Worm (Caenorhabditis elegans): ENCODE results near the gene F52E1.2.

Gene F52E1.2

ce11 chrV:8401267-8401666, 9.1 kb upstream of the F52E1.2 start:
- no peak for TF ChIP-seq lin-39 (tag; optimal IDR thresholded peaks at IDR 0.05)
- peak; percentile 20 for TF ChIP-seq nhr-21 (tag; optimal IDR thresholded peaks at IDR 0.05)
- no peak for TF ChIP-seq aly-2 (tag; optimal IDR thresholded peaks at IDR 0.05)
- TF ChIP-seq snpc-4 (tag; optimal IDR thresholded peaks at IDR 0.05) = no peak

DNA sequence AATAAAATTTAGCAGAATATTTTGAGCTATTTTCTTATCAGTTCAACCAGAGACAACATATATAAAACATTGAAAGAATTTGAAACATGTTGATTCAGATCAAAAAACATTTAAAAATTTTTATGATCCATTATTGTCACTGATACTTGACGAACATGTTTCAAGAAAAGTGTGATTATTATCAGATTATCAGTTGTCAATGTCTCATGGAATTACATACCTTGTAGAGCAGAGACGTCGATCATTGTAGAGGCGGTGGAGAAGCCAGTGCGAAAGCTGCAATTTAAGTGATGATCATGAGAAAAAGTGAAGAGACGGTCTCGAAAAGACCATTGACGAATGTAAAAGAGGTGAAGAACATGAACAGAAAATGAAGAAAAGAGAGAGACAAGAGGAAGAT, 8.0 kb upstream of the F52E1.2 start, which contains the start of gene F52E1.9:
Gene F52E1.9 (minus strand): TSS at position 278 of the 400 bp plus-strand sequence.
- TF ChIP-seq sma-9 (GFP tag; optimal IDR thresholded peaks at IDR 0.05) = peak; percentile 17
- no peak for TF ChIP-seq sma-9 (tag; optimal IDR thresholded peaks at IDR 0.05)
- TF ChIP-seq nhr-21 (tag; optimal IDR thresholded peaks at IDR 0.05) = no peak
- no peak for TF ChIP-seq ceh-16 (tag; optimal IDR thresholded peaks at IDR 0.05)
- TF ChIP-seq sem-4 (tag; optimal IDR thresholded peaks at IDR 0.05) = no peak
- peak; percentile 60 for TF ChIP-seq fos-1 (tag; optimal IDR thresholded peaks at IDR 0.05)

ce11 chrV:8403152-8403551, 7.2 kb upstream of the F52E1.2 start:
- TF ChIP-seq F13H6.1 (tag; optimal IDR thresholded peaks at IDR 0.05) = peak; percentile 60
- TF ChIP-seq nhr-21 (tag; optimal IDR thresholded peaks at IDR 0.05) = peak; percentile 2
- no peak for TF ChIP-seq ama-1 (optimal IDR thresholded peaks at IDR 0.05)
- no peak for TF ChIP-seq nhr-25 (tag; optimal IDR thresholded peaks at IDR 0.05)
- no peak for TF ChIP-seq lsy-2 (tag; optimal IDR thresholded peaks at IDR 0.05)

DNA sequence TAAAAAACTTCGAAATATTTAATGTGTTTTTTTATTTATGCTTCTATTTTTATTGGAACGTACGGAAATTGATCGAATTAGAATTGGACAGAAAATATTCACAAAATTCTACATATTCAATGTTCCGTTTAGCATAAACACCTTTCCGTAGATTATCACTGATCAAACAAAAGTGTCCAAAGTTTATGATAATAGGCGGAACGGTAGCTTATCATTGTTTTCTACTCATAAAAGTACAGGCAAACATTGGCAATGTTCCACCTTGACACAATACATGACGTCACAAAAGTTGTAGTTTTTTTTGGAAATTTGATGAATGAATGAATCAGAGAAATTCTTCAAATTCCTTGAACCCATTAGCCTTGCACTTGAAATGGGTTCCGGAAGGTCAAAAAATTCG, 6.5 kb upstream of the F52E1.2 start:
- TF ChIP-seq aly-2 (tag; optimal IDR thresholded peaks at IDR 0.05) = no peak
- no peak for TF ChIP-seq nhr-21 (tag; optimal IDR thresholded peaks at IDR 0.05)
- TF ChIP-seq fos-1 (tag; optimal IDR thresholded peaks at IDR 0.05) = peak; percentile 10
- no peak for TF ChIP-seq zag-1 (tag; optimal IDR thresholded peaks at IDR 0.05)
- no peak for TF ChIP-seq gmeb-1 (tag; optimal IDR thresholded peaks at IDR 0.05)
- TF ChIP-seq R02D3.7 (tag; optimal IDR thresholded peaks at IDR 0.05) = no peak
- TF ChIP-seq ZK546.5 (tag; optimal IDR thresholded peaks at IDR 0.05) = no peak
- no peak for TF ChIP-seq ztf-4 (tag; optimal IDR thresholded peaks at IDR 0.05)

ce11 chrV:8404339-8404738, 6.1 kb upstream of the F52E1.2 start:
- TF ChIP-seq sma-9 (GFP tag; optimal IDR thresholded peaks at IDR 0.05) (peak; percentile 24), sma-9 (tag; optimal IDR thresholded peaks at IDR 0.05) (no peak), F13H6.1 (tag; optimal IDR thresholded peaks at IDR 0.05) (no peak), blmp-1 (tag; optimal IDR thresholded peaks at IDR 0.05; ENCODE audit: insufficient read depth) (peak; percentile 15)

DNA sequence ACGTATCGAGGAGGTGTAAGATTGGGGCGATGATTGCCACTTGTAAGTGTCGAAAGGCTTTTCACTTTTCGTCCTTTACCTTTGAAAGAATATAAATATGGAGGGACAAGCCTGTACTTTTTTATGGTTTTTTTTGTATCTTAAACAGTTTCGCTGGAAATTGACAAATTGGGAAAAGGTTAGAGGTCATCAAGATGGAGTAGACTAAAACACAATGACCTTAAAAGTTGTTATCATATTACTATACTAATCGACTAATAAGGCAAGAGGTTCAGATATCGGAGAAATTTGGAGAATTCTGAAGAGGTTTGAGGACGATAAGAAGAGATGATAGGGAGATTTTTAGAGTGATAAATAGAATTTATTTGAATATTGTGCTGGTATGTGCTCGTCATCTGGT, 4.2 kb upstream of the F52E1.2 start:
- TF ChIP-seq nhr-25 (tag; optimal IDR thresholded peaks at IDR 0.05) = peak; percentile 24
- TF ChIP-seq Y55F3AM.14 (GFP tag; optimal IDR thresholded peaks at IDR 0.05) = no peak
- no peak for TF ChIP-seq unc-55 (GFP tag; optimal IDR thresholded peaks at IDR 0.05)

DNA sequence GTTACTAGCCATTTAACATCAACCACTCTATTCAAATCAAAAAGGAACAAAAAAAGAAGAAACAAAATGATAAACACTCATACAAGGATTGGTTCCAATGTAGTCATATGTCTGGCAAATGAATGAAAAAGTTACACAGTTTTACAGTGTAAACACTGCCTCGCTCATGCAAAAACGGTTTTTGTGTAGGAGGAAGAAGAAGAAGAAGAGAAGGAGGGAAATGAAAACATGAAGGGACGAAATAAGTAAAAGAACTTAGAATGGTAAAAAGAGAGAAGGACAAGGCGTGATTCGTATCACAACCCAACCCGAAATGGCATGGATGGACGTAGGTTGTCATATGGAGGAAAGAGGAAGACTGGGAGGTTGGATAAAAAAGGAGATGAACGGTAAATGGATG, 3.5 kb upstream of the F52E1.2 start:
- TF ChIP-seq nhr-129 (tag; optimal IDR thresholded peaks at IDR 0.05) (peak; percentile 66), elt-3 (tag; optimal IDR thresholded peaks at IDR 0.05) (no peak), aly-2 (tag; optimal IDR thresholded peaks at IDR 0.05) (no peak), sma-9 (GFP tag; optimal IDR thresholded peaks at IDR 0.05) (peak; percentile 13), sma-9 (tag; optimal IDR thresholded peaks at IDR 0.05) (no peak), nhr-25 (tag; optimal IDR thresholded peaks at IDR 0.05) (peak; percentile 31), gmeb-1 (tag; optimal IDR thresholded peaks at IDR 0.05) (no peak), unc-62 (GFP tag; optimal IDR thresholded peaks at IDR 0.05) (no peak), R02D3.7 (tag; optimal IDR thresholded peaks at IDR 0.05) (no peak), ZK546.5 (tag; optimal IDR thresholded peaks at IDR 0.05) (no peak), blmp-1 (tag; optimal IDR thresholded peaks at IDR 0.05; ENCODE audit: insufficient read depth) (peak; percentile 0), mab-5 (tag; optimal IDR thresholded peaks at IDR 0.05) (no peak), ceh-82 (tag; optimal IDR thresholded peaks at IDR 0.05) (no peak), unc-39 (tag; optimal IDR thresholded peaks at IDR 0.05) (no peak), elt-1 (tag; optimal IDR thresholded peaks at IDR 0.05) (no peak)

DNA sequence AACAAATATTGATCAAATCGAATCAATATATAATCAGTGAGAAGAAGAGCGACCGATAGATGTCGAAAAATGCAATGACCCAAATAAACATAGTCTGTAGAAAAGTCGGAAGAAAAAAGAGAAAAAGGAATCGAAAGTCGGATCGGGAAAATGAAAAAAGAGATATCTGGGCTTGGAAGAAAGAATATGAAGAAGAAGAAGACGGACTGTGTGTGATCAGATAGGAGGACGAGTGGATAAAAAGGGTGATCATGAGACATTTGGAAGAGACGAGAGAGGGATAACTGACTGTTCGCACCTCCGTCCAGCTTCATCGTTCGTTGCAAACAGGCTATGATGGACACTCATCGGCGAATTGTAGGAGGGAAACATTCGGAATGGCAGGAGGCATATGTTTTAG, 801 bp upstream of the F52E1.2 start:
- TF ChIP-seq blmp-1 (tag; optimal IDR thresholded peaks at IDR 0.05; ENCODE audit: insufficient read depth) (peak; percentile 78), mbf-1 (tag; optimal IDR thresholded peaks at IDR 0.05) (no peak), unc-62 (GFP tag; optimal IDR thresholded peaks at IDR 0.05) (no peak), ZK546.5 (tag; optimal IDR thresholded peaks at IDR 0.05) (no peak), nhr-21 (tag; optimal IDR thresholded peaks at IDR 0.05) (peak; percentile 13), fos-1 (tag; optimal IDR thresholded peaks at IDR 0.05) (peak; percentile 17)
